Worm (Caenorhabditis elegans): ENCODE results near the gene txdc-9.

txdc-9 gene

ce11 chrIII:6454183-6454582, 22.2 kb downstream of the txdc-9 start, which contains the start of gene jhdm-1:
jhdm-1 (plus strand) TSS chrIII:6454483.
- TF ChIP-seq snu-23 (GFP tag; optimal IDR thresholded peaks at IDR 0.05) (no peak), dpl-1 (GFP tag; optimal IDR thresholded peaks at IDR 0.05) (no peak), elt-3 (tag; optimal IDR thresholded peaks at IDR 0.05) (no peak), blmp-1 (tag; optimal IDR thresholded peaks at IDR 0.05) (no peak), nhr-19 (GFP tag; conservative IDR thresholded peaks at IDR 0.05) (no peak), ceh-8 (GFP tag; optimal IDR thresholded peaks at IDR 0.05) (no peak), lin-35 (GFP tag; optimal IDR thresholded peaks at IDR 0.05) (no peak), unc-130 (tag; optimal IDR thresholded peaks at IDR 0.05) (no peak), ztf-4 (tag; optimal IDR thresholded peaks at IDR 0.05) (no peak), jun-1 (tag; optimal IDR thresholded peaks at IDR 0.05) (no peak), C04F5.9 (tag; optimal IDR thresholded peaks at IDR 0.05) (no peak), aly-2 (tag; optimal IDR thresholded peaks at IDR 0.05) (no peak), nhr-90 (tag; optimal IDR thresholded peaks at IDR 0.05; ENCODE audit: poor library complexity) (no peak), efl-1 (optimal IDR thresholded peaks at IDR 0.05) (no peak), efl-1 (GFP tag; optimal IDR thresholded peaks at IDR 0.05 in 1 of 2) (no peak), Y116A8C.19 (tag; optimal IDR thresholded peaks at IDR 0.05; ENCODE audit: borderline replicate concordance) (no peak), fkh-4 (tag; optimal IDR thresholded peaks at IDR 0.05; ENCODE audit: borderline replicate concordance) (no peak)

ce11 chrIII:6459820-6460219, 27.8 kb downstream of the txdc-9 start, which contains the start of gene algn-1:
algn-1 (plus strand) TSS chrIII:6460120.
- TF ChIP-seq lin-13 (GFP tag; optimal IDR thresholded peaks at IDR 0.05), result no peak
- TF ChIP-seq Y116A8C.19 (tag; optimal IDR thresholded peaks at IDR 0.05; ENCODE audit: borderline replicate concordance), result no peak
- no peak for TF ChIP-seq nhr-28 (tag; optimal IDR thresholded peaks at IDR 0.05)
- no peak for TF ChIP-seq ces-1 (GFP tag; optimal IDR thresholded peaks at IDR 0.05)
- no peak for TF ChIP-seq ceh-82 (tag; optimal IDR thresholded peaks at IDR 0.05)
- no peak for TF ChIP-seq grh-1 (GFP tag; IDR thresholded peaks at IDR 0.05)
- TF ChIP-seq C16A3.4 (tag; optimal IDR thresholded peaks at IDR 0.05), result no peak
- TF ChIP-seq lin-39 (tag; optimal IDR thresholded peaks at IDR 0.05), result no peak
- no peak for TF ChIP-seq dsc-1 (tag; optimal IDR thresholded peaks at IDR 0.05)
- TF ChIP-seq nhr-76 (tag; optimal IDR thresholded peaks at IDR 0.05), result no peak
- no peak for TF ChIP-seq vab-15 (tag; optimal IDR thresholded peaks at IDR 0.05)
- TF ChIP-seq unc-130 (tag; optimal IDR thresholded peaks at IDR 0.05), result no peak
- TF ChIP-seq C34B4.2 (tag; optimal IDR thresholded peaks at IDR 0.05), result no peak
- no peak for TF ChIP-seq rnt-1 (tag; optimal IDR thresholded peaks at IDR 0.05)
- no peak for TF ChIP-seq fos-1 (tag; optimal IDR thresholded peaks at IDR 0.05)

ce11 chrIII:6462610-6463009, 30.6 kb downstream of the txdc-9 start, which contains the start of gene T26A5.8:
T26A5.8 (minus strand) TSS chrIII:6462856.
- TF ChIP-seq nhr-90 (tag; optimal IDR thresholded peaks at IDR 0.05; ENCODE audit: poor library complexity) (peak; percentile 12), rnt-1 (tag; optimal IDR thresholded peaks at IDR 0.05) (peak; percentile 5), nhr-85 (tag) (peak; percentile 9), fos-1 (tag; optimal IDR thresholded peaks at IDR 0.05) (no peak), C04F5.9 (tag; optimal IDR thresholded peaks at IDR 0.05) (no peak), mef-2 (tag; optimal IDR thresholded peaks at IDR 0.05) (no peak), ztf-4 (tag; optimal IDR thresholded peaks at IDR 0.05) (peak; percentile 66), elt-2 (tag; optimal IDR thresholded peaks at IDR 0.05) (peak; percentile 1), efl-3 (GFP tag; optimal IDR thresholded peaks at IDR 0.05) (no peak), unc-86 (tag; optimal IDR thresholded peaks at IDR 0.05) (no peak), nhr-71 (tag; optimal IDR thresholded peaks at IDR 0.05) (peak; percentile 56), snu-23 (GFP tag; optimal IDR thresholded peaks at IDR 0.05) (peak; percentile 11), unc-98 (GFP tag; IDR thresholded peaks at IDR 0.05) (no peak), sup-37 (GFP tag; optimal IDR thresholded peaks at IDR 0.05) (no peak), nhr-47 (tag; optimal IDR thresholded peaks at IDR 0.05) (peak; percentile 11), ama-1 (optimal IDR thresholded peaks at IDR 0.05) (peak; percentile 68), lin-39 (tag; optimal IDR thresholded peaks at IDR 0.05) (no peak), nhr-19 (GFP tag; conservative IDR thresholded peaks at IDR 0.05) (0 out of 2 replicates have a peak, but pooled peaks have one; percentile 2)
